Worm (Caenorhabditis elegans): ENCODE data around the gene W03G11.2.

ce11 chrX:12064908-12065307, 43.5 kb downstream of the W03G11.2 start, which contains the start of gene lgc-23:
- no peak for TF ChIP-seq dao-5 (tag; optimal IDR thresholded peaks at IDR 0.05)
- no peak for TF ChIP-seq him-1 (tag; optimal IDR thresholded peaks at IDR 0.05)
